Fruit fly (Drosophila melanogaster) whole organism, larva: ENCODE results near the gene Atg18b.

ENCODE experiments used
- noc ChIP-seq: fragments of 200-800 bp; sonication (Bioruptor generic); optimal IDR thresholded peaks from 3 replicates; lab custom pipeline; 2019; ENCODE audit warnings: missing biosample characterization, mild to moderate bottlenecking, missing genetic modification characterization, moderate library complexity

The Atg18b gene

DNA sequence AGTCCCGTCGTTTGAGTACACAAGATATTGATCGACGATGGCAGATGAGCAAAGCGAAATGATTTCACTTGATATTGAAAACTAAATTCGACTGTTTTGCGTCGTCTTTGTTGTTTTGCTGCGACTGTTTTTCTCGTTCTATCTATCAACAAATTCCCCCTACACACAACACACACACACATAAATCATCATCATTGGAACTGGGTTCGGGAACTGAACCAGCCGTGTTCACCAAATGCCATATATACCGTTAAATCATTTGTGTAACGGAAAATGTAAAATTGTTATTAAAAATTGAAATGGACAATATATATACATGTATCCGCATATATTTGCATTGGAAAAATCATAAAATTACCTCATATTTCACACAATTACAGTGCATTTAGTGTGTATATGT lies at the start of gene Atg18b:
TSS of gene Atg18b (minus strand) at position 177 of the 400 bp plus-strand sequence.
- no peak for TF ChIP-seq noc (tag; lab: Kevin White, UChicago)

DNA sequence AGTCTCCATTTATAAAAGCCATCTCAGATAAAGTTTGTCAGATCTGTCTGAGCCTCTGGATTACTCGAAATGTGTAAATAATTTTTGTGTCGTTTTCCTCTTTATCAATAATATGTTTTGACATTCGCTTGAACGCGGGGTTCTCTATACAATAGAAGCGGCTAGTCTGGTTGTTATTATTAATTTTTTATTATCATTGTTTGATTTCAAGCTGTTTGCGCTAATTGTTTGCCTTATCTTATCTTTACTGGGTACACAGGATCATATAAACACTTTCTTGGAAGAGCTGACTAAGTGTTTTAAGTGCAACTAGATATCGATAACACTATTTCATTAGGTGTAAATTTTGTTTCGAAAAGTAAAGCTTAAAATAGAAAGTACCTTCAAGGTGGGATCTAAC lies 47.8 kb upstream of the Atg18b start:
- TF ChIP-seq noc (tag; lab: Kevin White, UChicago), result peak; percentile 48

DNA sequence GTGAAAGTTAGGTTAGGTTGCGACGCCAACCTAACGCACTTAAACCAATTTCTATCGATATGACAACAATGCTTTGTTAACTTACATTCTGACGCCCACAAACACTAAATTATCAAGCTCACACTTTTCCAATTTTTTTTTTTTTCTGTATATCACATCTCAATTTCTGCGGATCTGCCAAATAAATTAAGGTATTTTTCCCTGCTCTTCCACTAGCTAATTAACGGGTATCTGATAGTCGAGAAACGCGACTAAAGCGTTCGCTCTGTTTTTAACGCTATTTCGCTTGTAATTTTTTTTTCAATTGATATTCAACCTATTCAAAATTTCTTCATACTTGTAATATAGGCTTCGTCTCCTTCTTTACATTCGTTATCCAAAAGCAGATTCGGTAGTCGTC lies 45.9 kb upstream of the Atg18b start:
- no peak for TF ChIP-seq noc (tag; lab: Kevin White, UChicago)

dm6 chr2L:21263470-21264146 lies 43.2 kb upstream of the Atg18b start:
- TF ChIP-seq noc (tag; lab: Kevin White, UChicago), result no peak

DNA sequence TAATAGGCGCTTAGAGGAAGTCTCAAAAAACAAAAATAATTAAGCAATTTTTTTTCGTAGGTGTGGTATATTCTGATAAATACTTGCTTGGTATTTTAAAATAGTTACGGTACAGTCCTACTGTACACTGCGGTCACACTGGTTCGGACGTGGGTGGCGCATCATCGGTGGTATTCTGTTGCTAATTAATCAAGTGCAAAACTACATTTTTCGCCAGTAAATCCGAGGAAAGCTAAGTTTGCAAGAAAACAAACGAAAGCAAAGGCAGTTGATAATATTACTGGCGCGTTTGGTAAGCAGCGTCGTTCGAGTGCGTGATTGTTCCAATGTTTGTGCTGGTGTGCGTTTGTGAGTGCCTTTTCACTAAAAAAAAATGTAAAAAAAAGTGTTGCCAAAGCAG lies 42.5 kb upstream of the Atg18b start, which contains the start of gene CG8671:
TSS of gene CG8671 (plus strand) at position 125 of the 400 bp plus-strand sequence.
- TF ChIP-seq noc (tag; lab: Kevin White, UChicago), result no peak

DNA sequence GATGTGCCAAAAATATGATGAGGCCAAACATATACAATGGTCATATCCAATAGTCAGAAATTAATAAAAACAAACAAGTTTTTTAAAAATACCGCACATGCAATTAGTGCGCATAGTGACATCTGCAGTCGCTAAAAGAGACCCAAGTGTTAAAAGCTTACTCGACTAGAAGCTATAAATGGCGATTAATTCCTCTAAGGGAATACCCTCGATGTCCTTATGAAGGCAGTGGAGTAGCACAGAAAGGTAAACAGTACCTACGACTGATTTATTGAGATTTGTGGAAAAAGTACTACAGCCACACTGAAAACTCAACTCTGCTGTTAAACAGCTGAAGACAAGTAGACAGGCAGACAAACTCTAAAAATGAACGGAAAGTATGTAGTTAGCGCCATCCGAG lies 40.5 kb upstream of the Atg18b start:
- TF ChIP-seq noc (tag; lab: Kevin White, UChicago), result no peak

- no peak for TF ChIP-seq noc (tag; lab: Kevin White, UChicago)
Measured at dm6 chr2L:21259008-21259407, 38.6 kb upstream of the Atg18b start.

DNA sequence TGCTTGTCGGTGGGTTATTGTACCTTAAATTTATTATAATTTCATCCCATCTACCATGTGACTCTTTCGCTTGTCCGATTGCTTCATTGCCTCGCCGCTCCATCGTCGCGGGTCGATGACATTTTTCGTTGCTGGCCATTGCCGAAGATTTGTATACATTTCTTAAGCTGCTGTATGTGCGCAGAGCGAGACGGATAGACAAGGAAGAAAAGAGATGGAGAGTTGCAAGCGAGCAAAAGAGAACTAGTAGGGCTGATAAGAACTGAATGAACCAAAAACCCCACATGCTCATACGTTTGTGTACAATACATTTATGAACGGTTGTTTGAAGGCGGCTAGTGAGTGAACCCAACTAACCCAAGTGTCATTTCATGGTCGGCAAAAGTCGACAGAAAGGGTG lies 31.4 kb upstream of the Atg18b start:
- no peak for TF ChIP-seq noc (tag; lab: Kevin White, UChicago)

- TF ChIP-seq noc (tag; lab: Kevin White, UChicago), result peak; percentile 28
Measured at dm6 chr2L:21250519-21251336, 30.4 kb upstream of the Atg18b start.

DNA sequence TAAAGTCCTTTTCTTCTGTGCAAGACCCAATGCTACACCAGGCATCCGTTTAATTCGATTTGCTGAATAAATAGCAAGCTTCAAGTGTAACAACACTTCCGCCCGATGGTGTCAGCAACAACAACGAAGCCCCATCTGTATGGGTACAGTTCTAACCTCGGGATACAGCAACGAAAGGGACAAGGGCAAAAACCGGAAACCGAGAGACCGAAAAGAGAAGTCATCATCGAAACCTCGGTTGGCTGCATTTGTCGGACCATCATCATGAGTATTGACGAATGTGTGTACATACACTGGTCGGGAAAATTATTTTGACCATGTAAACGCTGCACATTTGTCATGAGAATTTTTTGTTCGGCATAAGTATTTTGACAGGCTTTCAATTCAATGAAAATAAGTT lies 28.5 kb upstream of the Atg18b start:
- TF ChIP-seq noc (tag; lab: Kevin White, UChicago), result no peak

DNA sequence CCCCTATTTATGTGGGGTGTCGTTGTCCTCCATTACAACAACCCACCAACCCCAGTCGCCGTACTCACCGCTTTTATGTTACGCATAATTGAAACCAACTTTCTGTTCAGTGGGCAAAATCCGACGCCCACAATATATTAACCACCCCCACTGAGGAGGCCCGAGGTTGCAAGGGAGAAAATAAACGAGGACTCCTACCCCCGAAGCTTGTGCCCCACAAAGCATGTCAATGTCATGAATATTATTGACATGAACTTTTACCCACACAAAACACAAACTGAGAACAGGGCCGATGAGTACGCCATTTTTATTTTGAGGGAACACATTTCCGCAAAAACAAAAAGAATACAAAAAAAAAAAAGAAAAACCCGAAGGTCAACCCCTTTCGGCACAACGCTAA lies 27.6 kb upstream of the Atg18b start:
- no peak for TF ChIP-seq noc (tag; lab: Kevin White, UChicago)

DNA sequence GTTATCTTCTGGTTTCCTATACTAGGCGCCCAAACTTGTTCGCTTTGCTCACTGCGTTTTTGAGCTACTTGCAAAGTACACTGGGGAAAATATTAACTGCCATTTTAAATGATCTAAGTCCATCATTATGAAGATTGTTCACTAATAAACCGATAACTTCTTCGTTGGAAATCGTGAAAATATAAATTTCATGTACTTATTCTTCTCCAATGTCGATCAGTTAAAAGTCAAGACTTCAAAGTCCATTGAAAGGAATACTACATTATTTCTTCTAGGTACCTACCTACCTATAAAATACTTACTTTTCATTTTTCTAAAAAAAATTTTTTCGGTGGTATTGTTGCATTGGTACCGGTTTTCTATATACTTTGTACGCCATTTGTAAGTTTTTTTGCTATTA lies 26.3 kb upstream of the Atg18b start:
- no peak for TF ChIP-seq noc (tag; lab: Kevin White, UChicago)

DNA sequence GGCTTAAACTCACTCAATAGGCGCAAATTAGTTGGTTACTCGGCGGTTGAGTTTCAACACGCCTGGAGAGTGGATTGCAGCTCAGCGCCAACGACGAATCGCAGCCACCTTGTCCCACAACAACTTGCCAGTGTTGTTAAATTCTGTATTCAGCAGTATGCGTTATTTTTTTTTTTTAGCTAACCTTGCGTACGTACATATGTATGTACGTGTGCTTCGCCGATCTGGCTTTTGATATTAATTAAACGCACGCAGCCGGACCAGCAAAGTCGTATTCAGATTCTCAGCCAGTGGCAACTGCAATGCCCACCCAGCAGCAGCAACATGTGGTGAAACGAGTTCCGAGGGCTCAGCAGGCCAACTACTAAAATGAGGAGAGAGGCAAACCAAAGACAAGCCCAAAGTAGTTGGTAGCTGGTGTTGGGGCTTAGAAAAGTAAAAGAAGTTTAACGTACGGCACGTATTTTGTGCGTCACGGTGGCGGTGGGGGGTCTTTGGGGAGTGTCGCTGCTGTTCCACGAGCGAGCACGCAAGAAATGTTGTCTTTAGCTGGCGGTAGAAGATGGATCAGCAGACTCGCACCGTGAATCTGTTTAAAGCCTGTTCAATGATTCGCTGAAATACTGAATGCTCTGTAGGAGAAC lies 24.8 kb upstream of the Atg18b start:
- TF ChIP-seq noc (tag; lab: Kevin White, UChicago), result no peak

DNA sequence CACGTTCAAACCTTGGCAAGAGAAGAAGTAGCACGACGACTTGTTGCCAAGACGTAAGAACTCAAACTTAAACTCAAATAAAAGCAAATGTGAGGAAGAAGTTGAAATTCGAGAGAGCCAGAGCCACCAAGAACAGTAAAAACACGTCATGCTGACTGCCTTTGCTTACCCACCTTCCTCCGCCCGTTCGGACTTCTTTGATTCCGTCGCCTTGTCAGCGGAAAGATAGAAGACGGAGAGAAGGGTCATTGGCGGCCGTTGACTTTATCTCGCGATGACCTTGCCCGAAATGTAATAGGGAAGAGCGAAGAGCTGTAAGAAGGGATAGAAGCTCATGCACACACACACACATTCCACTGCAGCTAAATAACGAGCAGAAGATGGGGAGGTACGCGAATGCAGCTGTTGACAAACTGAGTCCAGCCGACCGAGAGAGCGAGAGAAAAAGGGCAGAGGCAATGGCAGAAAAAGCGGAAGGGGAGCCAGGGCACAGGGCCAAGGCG lies 23.6 kb upstream of the Atg18b start:
- no peak for TF ChIP-seq noc (tag; lab: Kevin White, UChicago)

DNA sequence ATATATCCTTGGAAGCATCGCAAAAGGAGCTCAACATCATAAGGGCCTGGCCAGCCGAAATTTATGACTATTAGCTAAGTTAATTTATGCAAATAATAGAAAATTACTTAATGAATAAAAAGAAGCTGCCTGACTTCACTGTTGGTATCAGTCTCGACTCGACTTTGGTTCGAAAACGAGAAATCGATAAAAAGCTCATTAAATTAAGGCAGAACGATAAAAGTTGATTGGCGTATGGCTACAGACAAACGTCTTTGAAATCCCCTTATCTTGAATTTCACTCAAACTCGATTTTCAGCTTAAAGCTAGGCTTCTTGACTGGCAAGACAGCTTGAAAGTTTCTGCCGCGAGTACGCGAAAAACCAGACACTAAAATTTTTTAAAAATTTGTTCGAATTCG lies 22.0 kb upstream of the Atg18b start:
- no peak for TF ChIP-seq noc (tag; lab: Kevin White, UChicago)
